Fruit fly (Drosophila melanogaster): ENCODE results near the gene CG14417.

Gene CG14417

DNA sequence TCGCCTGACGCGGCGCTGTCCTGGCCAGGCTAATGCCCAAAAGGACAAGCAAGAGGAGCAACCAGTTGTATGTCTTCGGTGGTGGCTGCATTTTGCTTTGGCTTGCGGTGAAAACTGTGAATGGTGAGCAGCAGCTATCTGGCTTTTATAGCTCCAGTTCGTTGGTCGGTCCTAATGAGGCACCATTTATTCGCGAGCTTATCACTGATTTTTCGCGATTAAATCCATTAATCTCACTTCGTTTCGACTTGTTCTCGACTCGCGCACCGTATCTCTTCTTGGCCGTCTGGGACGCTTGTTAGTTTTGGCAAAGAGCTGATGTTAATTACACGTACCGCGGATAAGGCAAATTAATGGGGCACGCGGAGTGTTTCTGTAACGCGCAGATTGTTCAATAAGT is at the start of gene CG14417:
CG14417 (minus strand) TSS at position 101 of the 400 bp plus-strand sequence.
- no peak for TF ChIP-seq usp (GFP tag; optimal IDR thresholded peaks at IDR 0.05)
- TF ChIP-seq psq (optimal IDR thresholded peaks at IDR 0.05), result no peak
- TF ChIP-seq pan (optimal IDR thresholded peaks at IDR 0.05), result no peak
- TF ChIP-seq EcR (GFP tag; optimal IDR thresholded peaks at IDR 0.05), result no peak
- TF ChIP-seq Dll (optimal IDR thresholded peaks at IDR 0.05), result no peak
- TF ChIP-seq CG8478 (optimal IDR thresholded peaks at IDR 0.05), result no peak

DNA sequence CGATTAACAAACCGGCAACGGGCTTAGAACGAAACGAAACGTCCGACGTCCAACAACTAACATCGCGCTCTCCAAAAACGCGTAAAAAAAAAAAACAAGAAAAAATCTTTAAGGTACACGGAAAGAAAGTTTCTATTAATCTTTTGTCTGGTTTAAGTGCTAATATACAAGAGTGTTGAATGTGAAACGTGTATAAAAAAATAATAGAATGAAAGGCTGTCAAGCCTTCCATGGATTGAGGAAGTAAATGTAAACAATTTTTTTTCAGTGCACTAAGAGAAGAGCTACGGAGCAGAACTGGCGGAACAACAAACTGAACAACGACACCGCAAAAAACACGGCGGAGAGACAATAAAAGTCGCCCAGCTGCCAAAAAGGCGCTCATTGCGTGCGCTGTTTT is 43.4 kb upstream of the CG14417 start, which contains the start of gene CG3588:
CG3588 (plus strand) TSS at position 29 of the 400 bp plus-strand sequence.
- TF ChIP-seq psq (optimal IDR thresholded peaks at IDR 0.05), result no peak
- no peak for TF ChIP-seq usp (GFP tag; optimal IDR thresholded peaks at IDR 0.05)
- TF ChIP-seq CG8478 (optimal IDR thresholded peaks at IDR 0.05), result no peak
- no peak for TF ChIP-seq Dll (optimal IDR thresholded peaks at IDR 0.05)
- no peak for TF ChIP-seq EcR (GFP tag; optimal IDR thresholded peaks at IDR 0.05)
- TF ChIP-seq pan (optimal IDR thresholded peaks at IDR 0.05), result no peak

DNA sequence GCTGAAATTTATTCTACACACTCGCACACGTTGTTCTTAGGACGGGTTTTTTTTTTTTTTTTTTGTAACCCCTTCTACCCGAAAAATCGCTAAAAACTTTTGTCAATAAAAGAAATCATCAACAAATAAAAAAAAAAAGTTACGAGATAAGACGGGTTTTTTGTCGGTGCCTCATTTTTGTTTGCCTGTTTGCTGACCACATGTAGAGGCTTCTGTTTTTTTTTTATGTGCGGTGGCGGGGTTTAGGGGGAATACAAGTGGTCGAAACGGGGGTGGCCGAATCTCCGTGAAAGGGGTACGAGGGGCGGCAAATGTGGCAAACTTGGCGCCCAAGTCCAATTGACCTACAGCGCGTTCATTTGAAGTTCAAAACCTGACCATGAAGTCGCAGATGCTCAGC is 42.2 kb upstream of the CG14417 start:
- no peak for TF ChIP-seq psq (optimal IDR thresholded peaks at IDR 0.05)
- no peak for TF ChIP-seq pan (optimal IDR thresholded peaks at IDR 0.05)
- no peak for TF ChIP-seq EcR (GFP tag; optimal IDR thresholded peaks at IDR 0.05)
- no peak for TF ChIP-seq CG8478 (optimal IDR thresholded peaks at IDR 0.05)

DNA sequence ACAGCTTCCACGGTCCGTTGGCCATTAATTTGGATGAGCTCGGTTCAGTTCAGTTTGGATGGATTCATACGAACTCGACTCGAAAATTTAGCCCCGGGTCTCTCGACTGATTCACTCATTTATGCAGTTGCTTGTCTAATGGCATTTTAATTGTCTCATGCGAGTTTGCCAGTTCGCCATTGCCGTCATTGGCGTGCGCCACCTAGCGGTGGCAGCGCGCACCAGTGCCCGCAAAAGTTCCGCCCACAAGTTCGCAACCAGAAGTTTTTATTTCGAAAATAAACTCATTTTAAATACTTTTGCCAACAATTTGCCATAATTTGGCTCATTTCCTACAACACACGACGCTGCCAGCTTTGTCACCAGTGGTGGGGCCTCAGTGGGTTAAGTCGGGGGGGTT is 38.8 kb upstream of the CG14417 start:
- no peak for TF ChIP-seq pan (optimal IDR thresholded peaks at IDR 0.05)
- no peak for TF ChIP-seq CG8478 (optimal IDR thresholded peaks at IDR 0.05)

DNA sequence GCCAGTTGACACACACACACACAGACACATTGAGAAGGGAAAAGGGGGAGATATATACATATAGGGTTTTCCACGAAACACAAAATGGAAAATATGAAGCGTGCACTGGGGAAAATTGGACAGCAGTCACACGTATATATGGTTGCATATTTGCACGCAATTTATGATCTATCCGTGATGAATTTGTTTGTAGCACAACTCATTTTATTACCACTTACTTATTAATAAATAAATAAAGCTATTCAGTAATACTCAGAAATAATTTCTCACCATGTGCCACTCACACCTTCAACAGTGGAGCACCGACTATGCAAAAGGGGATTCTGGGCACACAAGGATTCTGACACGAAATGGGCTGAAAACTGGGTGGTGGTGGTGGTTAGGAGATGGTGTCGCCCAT is 37.8 kb upstream of the CG14417 start:
- TF ChIP-seq psq (optimal IDR thresholded peaks at IDR 0.05), result no peak

DNA sequence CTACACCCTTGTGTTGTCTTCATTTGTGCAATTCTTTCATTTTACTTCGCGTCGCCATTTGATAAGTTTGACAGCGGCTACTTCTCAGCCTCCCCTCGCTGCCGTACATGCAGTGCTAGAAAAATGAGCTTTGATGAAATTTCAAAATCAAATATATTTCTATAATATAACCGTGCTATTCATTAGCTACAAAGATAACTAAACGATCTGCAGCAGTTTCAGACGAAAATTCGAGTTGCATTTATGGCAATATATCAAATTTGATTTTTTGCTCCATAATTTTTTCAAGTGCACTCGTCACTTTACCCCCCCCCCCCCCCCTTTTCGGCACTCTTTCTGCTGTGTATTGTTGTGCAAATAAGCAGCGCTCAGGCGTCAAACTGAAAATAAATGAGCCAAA is 36.2 kb upstream of the CG14417 start:
- TF ChIP-seq usp (GFP tag; optimal IDR thresholded peaks at IDR 0.05) (no peak), CG8478 (optimal IDR thresholded peaks at IDR 0.05) (no peak), psq (optimal IDR thresholded peaks at IDR 0.05) (no peak), EcR (GFP tag; optimal IDR thresholded peaks at IDR 0.05) (no peak), pan (optimal IDR thresholded peaks at IDR 0.05) (no peak), Dll (optimal IDR thresholded peaks at IDR 0.05) (no peak)

DNA sequence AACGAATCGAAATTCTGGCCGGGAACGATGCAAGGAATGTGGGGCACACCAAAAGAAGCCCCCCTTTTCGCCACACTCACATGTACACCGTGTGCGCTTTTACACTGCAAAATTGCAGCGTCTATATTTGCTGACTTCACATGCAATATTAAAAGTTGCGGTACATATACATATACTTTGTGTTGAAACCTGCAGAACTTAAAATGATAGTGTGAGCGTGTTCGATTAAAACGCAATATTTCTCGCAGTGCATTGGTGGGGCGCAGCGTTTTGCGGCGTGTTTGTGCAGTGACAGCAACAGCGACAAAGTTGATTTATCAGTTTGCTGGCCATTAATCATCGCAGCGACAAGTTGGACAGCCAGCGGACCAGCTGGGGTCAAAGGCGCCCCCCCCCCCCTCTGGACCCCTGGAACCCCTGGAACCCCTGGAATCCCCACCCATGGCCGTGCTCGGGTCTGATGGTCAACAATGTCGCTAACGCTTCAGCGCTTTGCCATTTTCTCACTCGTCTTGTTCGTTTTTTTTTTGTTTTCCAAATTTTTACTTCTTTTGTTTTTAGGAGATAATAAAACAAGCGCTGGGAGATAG is 30.9 kb upstream of the CG14417 start:
- TF ChIP-seq EcR (GFP tag; optimal IDR thresholded peaks at IDR 0.05) (no peak), usp (GFP tag; optimal IDR thresholded peaks at IDR 0.05) (no peak), pan (optimal IDR thresholded peaks at IDR 0.05) (no peak), Dll (optimal IDR thresholded peaks at IDR 0.05) (no peak), psq (optimal IDR thresholded peaks at IDR 0.05) (no peak), CG8478 (optimal IDR thresholded peaks at IDR 0.05) (no peak)

DNA sequence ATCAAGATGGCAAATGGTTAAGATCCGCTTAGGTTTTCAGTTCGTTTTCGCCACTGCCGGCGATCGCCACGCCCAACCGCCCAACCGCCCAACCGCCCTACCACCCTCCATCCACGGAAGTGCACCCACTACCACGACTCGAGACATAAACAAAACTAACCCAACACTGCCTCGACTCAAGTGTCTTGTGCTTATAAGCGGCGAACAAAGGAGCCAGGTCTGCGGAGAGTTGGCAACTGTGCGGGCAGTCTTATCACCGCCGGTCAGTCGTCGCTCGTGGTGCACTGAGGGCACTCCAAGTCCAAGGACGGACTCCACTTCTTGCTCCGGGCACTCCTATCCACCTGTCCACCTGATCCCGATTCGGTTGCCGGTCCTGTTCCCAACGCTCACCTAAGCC is 14.1 kb upstream of the CG14417 start, which contains the start of gene CG3526:
CG3526 (plus strand) TSS at position 301 of the 400 bp plus-strand sequence.
- TF ChIP-seq usp (GFP tag; optimal IDR thresholded peaks at IDR 0.05) (no peak), psq (optimal IDR thresholded peaks at IDR 0.05) (no peak), EcR (GFP tag; optimal IDR thresholded peaks at IDR 0.05) (no peak), Dll (optimal IDR thresholded peaks at IDR 0.05) (no peak), CG8478 (optimal IDR thresholded peaks at IDR 0.05) (no peak), pan (optimal IDR thresholded peaks at IDR 0.05) (no peak)

DNA sequence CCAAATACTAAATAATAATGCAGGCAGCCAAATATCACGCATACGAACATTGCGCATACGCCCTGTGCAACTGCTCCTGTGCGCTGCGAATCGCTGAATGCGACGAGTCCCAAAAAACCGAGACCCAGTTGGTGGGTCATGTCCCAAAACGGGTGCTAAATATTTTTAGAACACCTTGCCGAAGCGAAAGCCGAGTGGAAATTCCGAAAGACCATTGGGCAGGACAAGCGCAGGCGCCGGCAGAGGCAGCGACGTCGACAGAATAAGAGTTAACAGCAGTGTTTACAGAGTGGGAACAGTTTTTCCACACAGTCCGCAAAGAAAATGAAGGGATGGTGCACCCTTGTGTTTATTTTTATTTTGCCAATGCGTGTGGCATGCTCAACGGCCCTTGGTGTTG is 11.9 kb upstream of the CG14417 start:
- TF ChIP-seq psq (optimal IDR thresholded peaks at IDR 0.05) (no peak), Dll (optimal IDR thresholded peaks at IDR 0.05) (no peak), EcR (GFP tag; optimal IDR thresholded peaks at IDR 0.05) (no peak), CG8478 (optimal IDR thresholded peaks at IDR 0.05) (no peak), usp (GFP tag; optimal IDR thresholded peaks at IDR 0.05) (no peak), pan (optimal IDR thresholded peaks at IDR 0.05) (no peak)

DNA sequence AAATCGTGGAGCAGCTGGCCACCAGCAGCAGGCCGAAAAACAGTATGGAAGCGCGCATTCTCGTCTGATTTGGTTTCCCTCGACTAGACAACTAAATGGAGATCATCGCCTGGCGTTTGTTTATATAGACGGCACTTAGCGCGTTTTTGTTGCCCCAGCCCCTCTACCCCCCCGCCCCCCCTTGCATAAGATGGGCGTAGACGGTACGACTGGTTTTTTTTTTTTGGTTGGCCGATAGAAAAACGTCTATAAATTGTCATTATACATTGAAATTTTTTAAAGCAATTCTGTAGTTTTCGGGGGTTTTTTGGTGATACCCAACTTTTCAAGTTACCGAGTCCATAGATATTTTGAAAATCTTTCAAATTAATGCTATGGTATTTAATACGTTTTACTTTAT is 9.5 kb upstream of the CG14417 start, which contains the start of gene CG14419:
CG14419 (minus strand) TSS at position 101 of the 400 bp plus-strand sequence.
- no peak for TF ChIP-seq pan (optimal IDR thresholded peaks at IDR 0.05)
- TF ChIP-seq CG8478 (optimal IDR thresholded peaks at IDR 0.05), result no peak
- no peak for TF ChIP-seq usp (GFP tag; optimal IDR thresholded peaks at IDR 0.05)

DNA sequence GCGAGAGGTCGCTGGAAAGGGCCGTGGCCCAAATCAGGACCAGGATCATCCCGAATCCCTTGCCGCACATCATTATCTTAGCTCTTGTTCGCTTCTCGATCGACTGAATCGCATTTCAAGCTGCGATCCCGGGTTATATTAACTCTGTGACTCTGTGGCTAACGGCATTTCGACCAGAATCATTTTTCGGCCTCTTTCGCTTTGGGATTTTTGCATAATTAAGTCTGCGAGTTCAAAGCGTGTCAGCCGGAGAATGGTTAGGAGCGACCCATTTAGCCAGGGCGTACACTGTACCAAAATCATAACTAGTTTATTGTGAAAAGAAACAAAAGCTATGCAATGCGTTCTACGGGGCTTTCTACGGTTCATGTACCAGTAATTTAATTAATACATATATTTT is 7.2 kb upstream of the CG14417 start, which contains the start of gene CG14418:
CG14418 (minus strand) TSS at position 101 of the 400 bp plus-strand sequence.
- TF ChIP-seq Dll (optimal IDR thresholded peaks at IDR 0.05), result no peak
- TF ChIP-seq pan (optimal IDR thresholded peaks at IDR 0.05), result no peak
- no peak for TF ChIP-seq usp (GFP tag; optimal IDR thresholded peaks at IDR 0.05)
- TF ChIP-seq EcR (GFP tag; optimal IDR thresholded peaks at IDR 0.05), result no peak
- TF ChIP-seq CG8478 (optimal IDR thresholded peaks at IDR 0.05), result no peak
- TF ChIP-seq psq (optimal IDR thresholded peaks at IDR 0.05), result no peak

DNA sequence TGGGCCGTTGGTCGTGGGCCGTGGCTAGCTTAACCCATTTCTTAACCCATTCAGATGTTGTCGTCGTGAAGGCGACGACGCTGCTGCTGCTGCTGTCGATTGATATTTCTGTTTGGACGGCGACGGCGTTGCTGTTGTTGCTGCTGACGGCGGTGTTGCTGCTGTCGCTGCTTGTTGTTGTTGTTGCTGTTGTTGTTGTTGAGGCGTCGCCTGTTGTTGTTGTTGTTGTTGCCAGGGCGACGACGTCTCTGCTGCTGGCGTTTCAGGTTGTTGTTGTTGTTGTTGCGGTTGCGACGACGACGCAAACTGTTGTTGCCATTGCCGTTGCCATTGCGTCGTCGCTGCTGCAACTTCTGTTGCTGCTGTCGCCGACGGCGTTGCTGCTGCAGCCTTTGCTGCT is 6.2 kb upstream of the CG14417 start:
- TF ChIP-seq Dll (optimal IDR thresholded peaks at IDR 0.05) (no peak), usp (GFP tag; optimal IDR thresholded peaks at IDR 0.05) (no peak), psq (optimal IDR thresholded peaks at IDR 0.05) (no peak), EcR (GFP tag; optimal IDR thresholded peaks at IDR 0.05) (no peak), CG8478 (optimal IDR thresholded peaks at IDR 0.05) (no peak), pan (optimal IDR thresholded peaks at IDR 0.05) (no peak)

DNA sequence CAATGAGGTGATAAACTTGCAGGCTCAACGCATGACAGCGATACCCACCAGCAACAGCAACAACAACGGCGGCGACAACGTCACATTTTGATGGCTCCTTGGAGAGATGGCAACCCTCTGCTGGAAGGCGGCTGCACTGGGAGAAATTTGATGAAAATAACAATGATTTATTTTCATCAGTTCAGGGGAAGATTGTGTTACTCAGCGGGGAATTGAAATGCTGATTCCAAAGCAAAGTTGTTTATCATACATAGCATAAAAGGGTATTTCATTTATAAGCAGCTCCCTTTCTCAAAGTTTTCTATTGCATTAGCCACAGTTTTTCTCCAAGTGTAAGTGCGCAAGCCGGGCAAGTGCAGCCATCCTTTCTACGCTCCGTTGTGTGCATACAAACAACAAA is 4.3 kb upstream of the CG14417 start:
- TF ChIP-seq CG8478 (optimal IDR thresholded peaks at IDR 0.05) (no peak), Dll (optimal IDR thresholded peaks at IDR 0.05) (no peak), psq (optimal IDR thresholded peaks at IDR 0.05) (no peak), usp (GFP tag; optimal IDR thresholded peaks at IDR 0.05) (no peak), pan (optimal IDR thresholded peaks at IDR 0.05) (no peak), EcR (GFP tag; optimal IDR thresholded peaks at IDR 0.05) (no peak)
